Worm (Caenorhabditis elegans) whole organism, L1 larva: ENCODE data around the gene nlp-34.

ENCODE experiments used
- C04F5.9 ChIP-seq: sonication (generic microtip); optimal IDR thresholded peaks from 2 replicates; lab custom pipeline; 2016; ENCODE audit warnings: missing genetic modification characterization, missing compliant biosample characterization
- C16A3.4 ChIP-seq: fragments of 150-350 bp; optimal IDR thresholded peaks from 2 replicates; lab custom pipeline; 2014; ENCODE audit warnings: missing biosample characterization, missing genetic modification characterization
- C34B4.2 ChIP-seq: sonication (generic microtip); optimal IDR thresholded peaks from 2 replicates; lab custom pipeline; 2017; ENCODE audit warnings: mild to moderate bottlenecking, missing genetic modification characterization, missing compliant biosample characterization
- aha-1 ChIP-seq: fragments of 150-350 bp; optimal IDR thresholded peaks from 2 replicates; lab custom pipeline; 2014; ENCODE audit warnings: missing biosample characterization, missing genetic modification characterization
- alr-1 ChIP-seq: fragments of 200-800 bp; sonication (Bioruptor generic); optimal IDR thresholded peaks from 2 replicates; lab custom pipeline; 2018; ENCODE audit warnings: borderline replicate concordance, mild to moderate bottlenecking, missing genetic modification characterization, missing compliant biosample characterization
- aly-2 ChIP-seq: fragments of 150-350 bp; optimal IDR thresholded peaks from 2 replicates; lab custom pipeline; 2014; ENCODE audit warnings: missing biosample characterization, missing genetic modification characterization
- blmp-1 ChIP-seq: fragments of 150-350 bp; optimal IDR thresholded peaks from 2 replicates; lab custom pipeline; 2014; ENCODE audit warnings: missing biosample characterization, missing genetic modification characterization
- ceh-63 ChIP-seq: fragments of 200-800 bp; sonication (Bioruptor generic); optimal IDR thresholded peaks from 2 replicates; lab custom pipeline; 2018; ENCODE audit warnings: mild to moderate bottlenecking, missing genetic modification characterization, missing compliant biosample characterization
- ceh-8 ChIP-seq: fragments of 200-800 bp; sonication (Bioruptor generic); optimal IDR thresholded peaks from 2 replicates; lab custom pipeline; 2018; ENCODE audit warnings: mild to moderate bottlenecking, missing genetic modification characterization, moderate library complexity, missing compliant biosample characterization
- ceh-88 ChIP-seq: fragments of 200-800 bp; sonication (Bioruptor generic); IDR thresholded peaks from 2 replicates; pipeline ENCODE4 v1.3.6; 2022; ENCODE audit warnings: missing genetic modification characterization, missing compliant biosample characterization
- ceh-90 ChIP-seq: sonication (generic microtip); optimal IDR thresholded peaks from 2 replicates; lab custom pipeline; 2016; ENCODE audit warnings: missing genetic modification characterization, missing compliant biosample characterization
- ces-1 ChIP-seq: fragments of 150-350 bp; optimal IDR thresholded peaks from 2 replicates; lab custom pipeline; 2014; ENCODE audit warnings: missing biosample characterization, missing genetic modification reagents, missing genetic modification characterization
- egl-13 ChIP-seq: sonication (generic microtip); optimal IDR thresholded peaks from 2 replicates; lab custom pipeline; 2016; ENCODE audit warnings: missing genotype, missing genetic modification reagents, missing genetic modification characterization, missing compliant biosample characterization
- elt-2 ChIP-seq: sonication (generic microtip); optimal IDR thresholded peaks from 2 replicates; lab custom pipeline; 2016; ENCODE audit warnings: missing genetic modification characterization, mild to moderate bottlenecking, inconsistent platforms, missing compliant biosample characterization, missing genetic modification reagents
- fkh-10 ChIP-seq: sonication (generic microtip); optimal IDR thresholded peaks from 2 replicates; lab custom pipeline; 2017; ENCODE audit warnings: missing biosample characterization, missing genetic modification reagents, missing genetic modification characterization
- fkh-8 ChIP-seq: sonication (generic microtip); optimal IDR thresholded peaks from 2 replicates; lab custom pipeline; 2016; ENCODE audit warnings: mild to moderate bottlenecking, missing genetic modification characterization, missing compliant biosample characterization
- fos-1 ChIP-seq: fragments of 150-350 bp; optimal IDR thresholded peaks from 2 replicates; lab custom pipeline; 2014; ENCODE audit warnings: missing biosample characterization, missing genetic modification characterization
- lin-14 ChIP-seq: fragments of 200-800 bp; sonication (Bioruptor generic); optimal IDR thresholded peaks from 2 replicates; lab custom pipeline; 2018; ENCODE audit warnings: mild to moderate bottlenecking, missing genetic modification characterization, moderate library complexity, missing compliant biosample characterization
- lin-39 ChIP-seq: fragments of 150-350 bp; optimal IDR thresholded peaks from 2 replicates; lab custom pipeline; 2014; ENCODE audit warnings: missing biosample characterization, missing genetic modification reagents, missing genetic modification characterization
- mab-9 ChIP-seq: fragments of 200-800 bp; sonication (Bioruptor generic); IDR thresholded peaks from 2 replicates; pipeline ENCODE4 v1.3.6; 2022; ENCODE audit warnings: missing genetic modification reagents, missing genetic modification characterization, missing compliant biosample characterization
- mdl-1 ChIP-seq, 2 experiments: fragments of 150-350 bp; optimal IDR thresholded peaks; 2 replicates each; lab custom pipeline; 2014 to 2017; ENCODE audit warnings: missing biosample characterization in 2 of 2, missing genetic modification characterization in 2 of 2, inconsistent platforms in 1 of 2
- mep-1 ChIP-seq: fragments of 150-350 bp; optimal IDR thresholded peaks from 2 replicates; lab custom pipeline; 2014; ENCODE audit warnings: missing biosample characterization, missing genetic modification characterization
- nhr-11 ChIP-seq: fragments of 150-350 bp; optimal IDR thresholded peaks from 2 replicates; lab custom pipeline; 2014; ENCODE audit warnings: missing biosample characterization, missing genetic modification characterization
- nhr-12 ChIP-seq: sonication (generic microtip); optimal IDR thresholded peaks from 2 replicates; lab custom pipeline; 2017; ENCODE audit warnings: missing biosample characterization, missing genetic modification characterization
- nhr-19 ChIP-seq: fragments of 200-800 bp; sonication (Bioruptor generic); conservative IDR thresholded peaks from 2 replicates; pipeline ENCODE4 v1.3.6; 2022; ENCODE audit warnings: missing genetic modification characterization, missing compliant biosample characterization
- nhr-76 ChIP-seq: sonication (generic microtip); optimal IDR thresholded peaks from 2 replicates; lab custom pipeline; 2017; ENCODE audit warnings: missing biosample characterization, missing genetic modification characterization
- nhr-77 ChIP-seq: fragments of 150-350 bp; optimal IDR thresholded peaks from 2 replicates; lab custom pipeline; 2014; ENCODE audit warnings: missing biosample characterization, missing genetic modification characterization
- nhr-85 ChIP-seq: sonication (generic microtip); peaks from one replicate; lab custom pipeline; 2016; ENCODE audit warnings: missing genetic modification characterization, inconsistent platforms, missing compliant biosample characterization
- pag-3 ChIP-seq: sonication (generic microtip); optimal IDR thresholded peaks from 2 replicates; lab custom pipeline; 2017; ENCODE audit warnings: missing genetic modification characterization, mild to moderate bottlenecking, missing compliant biosample characterization, antibody characterized with exemption, borderline replicate concordance; ENCODE audit not compliant: insufficient read depth
- pqm-1 ChIP-seq: sonication (generic microtip); optimal IDR thresholded peaks from 3 replicates; lab custom pipeline; 2017; ENCODE audit warnings: missing biosample characterization, missing genetic modification characterization
- rnt-1 ChIP-seq: sonication (generic microtip); optimal IDR thresholded peaks from 2 replicates; lab custom pipeline; 2016; ENCODE audit warnings: mild to moderate bottlenecking, missing genetic modification characterization, moderate library complexity, missing compliant biosample characterization
- snpc-4 ChIP-seq: fragments of 150-350 bp; optimal IDR thresholded peaks from 2 replicates; lab custom pipeline; 2014; ENCODE audit warnings: missing biosample characterization, missing genetic modification characterization
- snu-23 ChIP-seq: sonication (generic microtip); optimal IDR thresholded peaks from 2 replicates; lab custom pipeline; 2016; ENCODE audit warnings: missing genetic modification characterization, missing compliant biosample characterization
- swsn-7 ChIP-seq: sonication (generic microtip); optimal IDR thresholded peaks from 2 replicates; lab custom pipeline; 2016; ENCODE audit warnings: missing genetic modification characterization, missing compliant biosample characterization
- unc-130 ChIP-seq: fragments of 150-350 bp; optimal IDR thresholded peaks from 2 replicates; lab custom pipeline; 2017; ENCODE audit warnings: missing biosample characterization, missing genetic modification characterization, inconsistent platforms
- unc-30 ChIP-seq: sonication (generic microtip); optimal IDR thresholded peaks from 2 replicates; lab custom pipeline; 2017; ENCODE audit warnings: missing biosample characterization, missing genetic modification characterization
- vab-15 ChIP-seq: sonication (generic microtip); optimal IDR thresholded peaks from 2 replicates; lab custom pipeline; 2017; ENCODE audit warnings: missing genotype, mild to moderate bottlenecking, missing genetic modification characterization, missing compliant biosample characterization
- ztf-11 ChIP-seq, 2 experiments: sonication (generic microtip); optimal IDR thresholded peaks; 2 replicates each; lab custom pipeline; 2016 to 2017; ENCODE audit warnings: missing genetic modification characterization in 2 of 2, missing biosample characterization in 1 of 2, missing compliant biosample characterization in 1 of 2

Gene nlp-34

ce11 chrV:3943364-3943763 is 35.6 kb downstream of the nlp-34 start:
- TF ChIP-seq fos-1 (tag; lab: Kevin White, UChicago) (no peak), rnt-1 (tag; lab: Kevin White, UChicago) (no peak), nhr-12 (tag; lab: Kevin White, UChicago) (no peak), alr-1 (tag; lab: Kevin White, UChicago) (no peak), nhr-77 (tag; lab: Kevin White, UChicago) (no peak), aly-2 (no peak), pqm-1 (tag; lab: Kevin White, UChicago) (no peak), vab-15 (tag; lab: Kevin White, UChicago) (no peak), C16A3.4 (tag; lab: Kevin White, UChicago) (no peak), aha-1 (tag; lab: Kevin White, UChicago) (no peak), mab-9 (GFP tag; lab: Robert Waterston, UW) (no peak), ztf-11 (tag; optimal IDR thresholded peaks at IDR 0.05; lab: Kevin White, UChicago) (no peak), ceh-63 (GFP tag; lab: Kevin White, UChicago) (no peak), mdl-1 (tag; optimal IDR thresholded peaks at IDR 0.05; lab: Kevin White, UChicago) (no peak), ceh-88 (GFP tag; lab: Robert Waterston, UW) (no peak), ceh-8 (GFP tag; lab: Kevin White, UChicago) (no peak), ces-1 (no peak), blmp-1 (tag; lab: Kevin White, UChicago) (no peak)

ce11 chrV:3941860-3942259 is 37.1 kb downstream of the nlp-34 start, which contains the start of gene cyp-35B2:
cyp-35B2 (plus strand) TSS chrV:3942160.
- TF ChIP-seq nhr-11 (tag; lab: Kevin White, UChicago) (no peak), nhr-76 (tag; lab: Kevin White, UChicago) (no peak), C34B4.2 (tag; lab: Kevin White, UChicago) (no peak), C04F5.9 (tag; lab: Kevin White, UChicago) (no peak), unc-30 (tag; lab: Kevin White, UChicago) (no peak), lin-14 (no peak), lin-39 (tag; lab: Kevin White, UChicago) (no peak), snpc-4 (tag; lab: Kevin White, UChicago) (no peak), ceh-90 (tag; lab: Kevin White, UChicago) (no peak), pag-3 (tag; lab: Kevin White, UChicago) (no peak), swsn-7 (tag; lab: Kevin White, UChicago) (no peak)

- TF ChIP-seq egl-13 (tag; lab: Kevin White, UChicago) (no peak), fkh-10 (GFP tag; lab: Kevin White, UChicago) (no peak), mep-1 (tag; lab: Kevin White, UChicago) (no peak), ceh-88 (GFP tag; lab: Robert Waterston, UW) (no peak), mab-9 (GFP tag; lab: Robert Waterston, UW) (no peak), elt-2 (tag; lab: Kevin White, UChicago) (no peak), snu-23 (no peak), vab-15 (tag; lab: Kevin White, UChicago) (no peak), nhr-85 (tag; lab: Kevin White, UChicago) (no peak), nhr-11 (tag; lab: Kevin White, UChicago) (no peak), fkh-8 (tag; lab: Kevin White, UChicago) (no peak), ztf-11 (tag; optimal IDR thresholded peaks at IDR 0.05; lab: Kevin White, UChicago) (no peak), unc-130 (tag; lab: Kevin White, UChicago) (no peak), nhr-19 (GFP tag; lab: Robert Waterston, UW) (no peak), lin-39 (tag; lab: Kevin White, UChicago) (no peak)
These were observed 40.1 kb downstream of the nlp-34 start, which contains the start of gene cyp-35B1 for ce11 chrV:3938789-3939188. cyp-35B1 (plus strand) TSS chrV:3939032.
